Worm (Caenorhabditis elegans): ENCODE results near the gene T16G1.9.
"Not testable (repeated sequence)": the region's sequence is repeated elsewhere in the genome, so short reads cannot be mapped to it uniquely, and the experiment has no call there.

Gene T16G1.9

DNA sequence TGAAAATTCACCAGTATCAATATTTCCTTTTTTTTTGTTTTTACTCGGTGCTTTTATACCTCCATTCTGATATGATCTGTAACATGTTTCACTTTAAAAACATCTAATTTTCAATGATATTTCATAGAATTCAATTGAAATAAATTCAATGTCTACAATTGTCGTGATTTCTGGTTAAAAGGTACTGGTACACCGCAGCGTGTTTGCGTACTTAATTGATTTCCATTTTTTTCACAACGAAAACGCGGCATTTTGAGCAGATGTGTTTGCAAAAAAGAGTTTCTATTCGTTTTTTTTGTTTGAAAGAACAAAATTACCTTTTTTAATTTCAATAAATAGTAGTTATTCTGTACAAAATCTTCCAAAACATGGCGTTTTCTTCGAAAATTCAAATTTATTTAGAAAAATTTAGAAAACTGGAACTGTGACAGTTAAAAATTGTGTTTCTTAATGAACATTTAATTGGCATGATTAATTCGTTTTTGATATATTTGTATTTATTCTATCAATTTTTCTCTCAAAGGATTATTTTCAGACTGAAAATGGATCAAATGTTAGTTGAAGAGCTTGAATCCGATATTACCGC lies 20.0 kb upstream of the T16G1.9 start, which contains the start of gene pnn-1:
pnn-1 (plus strand) TSS at position 536 of the 586 bp plus-strand sequence.
- peak; percentile 42; the same call in 1 of the 2 replicates for TF ChIP-seq mcd-1 (GFP tag; IDR thresholded peaks at IDR 0.05)
- no peak for TF ChIP-seq egrh-3 (GFP tag; IDR thresholded peaks at IDR 0.05)
- TF ChIP-seq madf-6 (GFP tag; IDR thresholded peaks at IDR 0.05): no peak
- no peak for TF ChIP-seq tbp1 (GFP tag; optimal IDR thresholded peaks at IDR 0.05)
- peak; percentile 26; the same call in 1 of the 2 replicates for TF ChIP-seq hmg-1.2 (GFP tag; IDR thresholded peaks at IDR 0.05)
- TF ChIP-seq dpl-1 (GFP tag; optimal IDR thresholded peaks at IDR 0.05): peak; percentile 6
- peak; percentile 32 for TF ChIP-seq efl-1 (GFP tag; optimal IDR thresholded peaks at IDR 0.05)
- TF ChIP-seq pha-4 (tag; optimal IDR thresholded peaks at IDR 0.05): no peak
- TF ChIP-seq dox-1 (GFP tag; IDR thresholded peaks at IDR 0.05): no peak
- peak in 1 of 3 experiments; percentile 63 for TF ChIP-seq lin-35 (GFP tag; optimal IDR thresholded peaks at IDR 0.05)
- TF ChIP-seq bed-1 (GFP tag; IDR thresholded peaks at IDR 0.05): no peak

- TF ChIP-seq egl-18 (GFP tag; IDR thresholded peaks at IDR 0.05) (no peak), atf-7 (tag; optimal IDR thresholded peaks at IDR 0.05) (no peak), K11D2.4 (GFP tag; IDR thresholded peaks at IDR 0.05) (no peak), Y56A3A.18 (GFP tag; IDR thresholded peaks at IDR 0.05) (no peak), Y53F4B.3 (GFP tag; IDR thresholded peaks at IDR 0.05) (no peak)
Measured at ce11 chrV:12968555-12968954, 17.9 kb upstream of the T16G1.9 start, which contains the start of gene lin-46. Gene lin-46, plus strand, starts transcription at chrV:12968855.

DNA sequence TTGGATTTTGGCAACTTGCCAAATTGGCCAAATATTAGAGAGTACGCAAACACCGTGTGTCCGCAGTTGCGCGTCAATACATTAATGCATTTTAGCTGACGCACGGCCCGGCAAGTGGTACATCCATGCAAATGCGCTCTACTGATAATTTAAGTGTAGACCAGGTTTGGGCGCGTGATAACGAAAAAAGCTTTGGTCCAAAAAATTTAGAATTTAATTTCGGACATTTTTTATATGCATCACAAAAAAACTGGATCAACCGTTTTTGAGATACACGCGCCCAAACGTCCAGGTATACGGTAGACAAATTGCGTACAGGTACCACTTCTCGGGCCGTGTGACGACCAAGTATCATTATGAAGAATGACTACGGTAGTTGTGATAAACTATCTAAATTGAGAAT lies 17.3 kb upstream of the T16G1.9 start, which contains the start of gene R186.8:
R186.8 (minus strand) TSS at position 58 of the 403 bp plus-strand sequence.
- TF ChIP-seq egrh-3 (GFP tag; IDR thresholded peaks at IDR 0.05) (peak; percentile 57; the same call in 1 of the 2 replicates), K12H6.12 (tag; optimal IDR thresholded peaks at IDR 0.05) (peak; percentile 67), pbrm-1 (GFP tag; IDR thresholded peaks at IDR 0.05) (peak; percentile 89), egl-44 (GFP tag; IDR thresholded peaks at IDR 0.05) (0 out of 2 replicates have a peak, but pooled peaks have one; percentile 49), let-607 (tag; optimal IDR thresholded peaks at IDR 0.05) (peak; percentile 91 to 94), snpc-4 (tag; optimal IDR thresholded peaks at IDR 0.05) (peak in 2 of 4 experiments; percentile 58 to 64), tlf-1 (GFP tag; optimal IDR thresholded peaks at IDR 0.05) (peak; percentile 57), dox-1 (GFP tag; IDR thresholded peaks at IDR 0.05) (peak; percentile 97), ceh-100 (GFP tag; IDR thresholded peaks at IDR 0.05) (peak; percentile 72), ztf-3 (GFP tag; optimal IDR thresholded peaks at IDR 0.05) (peak; percentile 23), attf-5 (GFP tag; optimal IDR thresholded peaks at IDR 0.05) (peak; percentile 92), nhr-80 (tag; optimal IDR thresholded peaks at IDR 0.05) (peak; percentile 68), cebp-1 (GFP tag; IDR thresholded peaks at IDR 0.05) (peak; percentile 57; the same call in 1 of the 2 replicates), cebp-1 (tag; optimal IDR thresholded peaks at IDR 0.05) (peak; percentile 58), dpl-1 (GFP tag; optimal IDR thresholded peaks at IDR 0.05) (peak; percentile 19), attf-3 (GFP tag; conservative IDR thresholded peaks at IDR 0.05) (peak; percentile 88), ceh-91 (GFP tag; IDR thresholded peaks at IDR 0.05) (peak; percentile 89), ekl-4 (GFP tag; IDR thresholded peaks at IDR 0.05) (peak; percentile 78), B0336.3 (GFP tag; IDR thresholded peaks at IDR 0.05) (peak; percentile 76; the same call in 1 of the 2 replicates), lin-40 (tag; optimal IDR thresholded peaks at IDR 0.05) (peak; percentile 83), somi-1 (GFP tag; optimal IDR thresholded peaks at IDR 0.05) (peak; percentile 63), F33H1.4 (GFP tag; IDR thresholded peaks at IDR 0.05) (peak; percentile 70), Y53G8AR.9 (GFP tag; conservative IDR thresholded peaks at IDR 0.05) (peak; percentile 70), ztf-26 (tag; optimal IDR thresholded peaks at IDR 0.05) (peak; percentile 71), hmg-1.2 (GFP tag; IDR thresholded peaks at IDR 0.05) (peak; percentile 92), nhr-90 (tag; optimal IDR thresholded peaks at IDR 0.05) (peak; percentile 16), nfyb-1 (GFP tag; IDR thresholded peaks at IDR 0.05) (peak; percentile 86), B0019.2 (GFP tag; conservative IDR thresholded peaks at IDR 0.05) (peak; percentile 63; the same call in 1 of the 2 replicates), madf-10 (tag; optimal IDR thresholded peaks at IDR 0.05) (peak; percentile 15), C06A6.2 (GFP tag; conservative IDR thresholded peaks at IDR 0.05) (peak; percentile 40; the same call in 1 of the 2 replicates), madf-8 (GFP tag; conservative IDR thresholded peaks at IDR 0.05) (peak; percentile 28; the same call in 1 of the 2 replicates), egl-18 (GFP tag; IDR thresholded peaks at IDR 0.05) (0 out of 2 replicates have a peak, but pooled peaks have one; percentile 56)
- not testable (repeated sequence) for TF ChIP-seq snpc-4 (GFP tag; optimal IDR thresholded peaks at IDR 0.05)

Measured in whole organism, young adult.